Fruit fly (Drosophila melanogaster) ovary, adult (tissue): ENCODE measurements around the gene CG14990.

Experiments
- CG17801 ChIP-seq: fragments of 200-800 bp; optimal IDR thresholded peaks from 2 replicates; lab custom pipeline; 2019; ENCODE audit warnings: missing biosample characterization, mild to moderate bottlenecking, missing genetic modification characterization, moderate library complexity; ENCODE audit not compliant: partially characterized antibody

Gene CG14990

dm6 chr3L:4092705-4093257 lies at the start of gene CG14990:
Gene CG14990 (plus strand): TSS chr3L:4093207.
- TF ChIP-seq CG17801 (GFP tag; lab: Kevin White, UChicago) = no peak

- TF ChIP-seq CG17801 (GFP tag; lab: Kevin White, UChicago) = no peak
Observed at dm6 chr3L:4044497-4044896, 48.5 kb upstream of the CG14990 start.

dm6 chr3L:4046289-4046688 lies 46.7 kb upstream of the CG14990 start, which contains the start of gene CG1136:
Gene CG1136 (plus strand): TSS chr3L:4046596.
- no peak for TF ChIP-seq CG17801 (GFP tag; lab: Kevin White, UChicago)

- no peak for TF ChIP-seq CG17801 (GFP tag; lab: Kevin White, UChicago)
Observed at dm6 chr3L:4047635-4048034, 45.4 kb upstream of the CG14990 start, which contains the start of gene Dpy-30L2. Gene Dpy-30L2 (minus strand): TSS chr3L:4047735.

- no peak for TF ChIP-seq CG17801 (GFP tag; lab: Kevin White, UChicago)
Observed at dm6 chr3L:4049082-4049481, 43.9 kb upstream of the CG14990 start.

- TF ChIP-seq CG17801 (GFP tag; lab: Kevin White, UChicago) = no peak
Observed at dm6 chr3L:4055438-4055962, 37.5 kb upstream of the CG14990 start.

- TF ChIP-seq CG17801 (GFP tag; lab: Kevin White, UChicago) = no peak
Observed at dm6 chr3L:4056812-4057211, 36.2 kb upstream of the CG14990 start.

- TF ChIP-seq CG17801 (GFP tag; lab: Kevin White, UChicago) = no peak
Observed at dm6 chr3L:4059293-4059820, 33.6 kb upstream of the CG14990 start, which contains the start of gene Ugt305A1. Gene Ugt305A1 (plus strand): TSS chr3L:4059770.

dm6 chr3L:4061921-4062474 lies 31.0 kb upstream of the CG14990 start, which contains the start of gene dib:
Gene dib (plus strand): TSS chr3L:4062292.
- TF ChIP-seq CG17801 (GFP tag; lab: Kevin White, UChicago) = peak; percentile 22

dm6 chr3L:4068368-4068767 lies 24.6 kb upstream of the CG14990 start:
- no peak for TF ChIP-seq CG17801 (GFP tag; lab: Kevin White, UChicago)

dm6 chr3L:4069069-4069468 lies 23.9 kb upstream of the CG14990 start, which contains the start of gene CG32259:
Gene CG32259 (plus strand): TSS chr3L:4069369.
- no peak for TF ChIP-seq CG17801 (GFP tag; lab: Kevin White, UChicago)

- TF ChIP-seq CG17801 (GFP tag; lab: Kevin White, UChicago) = peak; percentile 65
Observed at dm6 chr3L:4070221-4070995, 22.6 kb upstream of the CG14990 start.

dm6 chr3L:4070996-4071379 lies 22.0 kb upstream of the CG14990 start:
- no peak for TF ChIP-seq CG17801 (GFP tag; lab: Kevin White, UChicago)

dm6 chr3L:4071561-4072049 lies 21.4 kb upstream of the CG14990 start, which contains the start of gene wit:
Gene wit (minus strand): TSS chr3L:4071717.
- TF ChIP-seq CG17801 (GFP tag; lab: Kevin White, UChicago) = peak; percentile 66

dm6 chr3L:4072717-4073116 lies 20.3 kb upstream of the CG14990 start:
- TF ChIP-seq CG17801 (GFP tag; lab: Kevin White, UChicago) = no peak
